Fruit fly (Drosophila melanogaster): ENCODE results near the gene CG15059.

CG15059 gene

dm6 chrX:18282381-18282813 is 23.1 kb upstream of the CG15059 start:
- no peak for TF ChIP-seq Hnf4 (GFP tag; optimal IDR thresholded peaks at IDR 0.05)
- no peak for TF ChIP-seq Rel (GFP tag; optimal IDR thresholded peaks at IDR 0.05)
- TF ChIP-seq Rel (tag; optimal IDR thresholded peaks at IDR 0.05): peak; percentile 100
- TF ChIP-seq fru (GFP tag; optimal IDR thresholded peaks at IDR 0.05): peak; percentile 3
- peak; percentile 89 for TF ChIP-seq h (GFP tag; optimal IDR thresholded peaks at IDR 0.05)
- TF ChIP-seq Jra (GFP tag; optimal IDR thresholded peaks at IDR 0.05): peak; percentile 94
- TF ChIP-seq Dif (GFP tag; optimal IDR thresholded peaks at IDR 0.05; ENCODE audit: partially characterized antibody): peak; percentile 30
- TF ChIP-seq brk (GFP tag; optimal IDR thresholded peaks at IDR 0.05): no peak

- no peak for TF ChIP-seq Abd-B (GFP tag; optimal IDR thresholded peaks at IDR 0.05)
- TF ChIP-seq Rel (GFP tag; optimal IDR thresholded peaks at IDR 0.05): no peak
- peak; percentile 91 for TF ChIP-seq Rel (tag; optimal IDR thresholded peaks at IDR 0.05)
- no peak for TF ChIP-seq ey (GFP tag; optimal IDR thresholded peaks at IDR 0.05)
- TF ChIP-seq Hnf4 (GFP tag; optimal IDR thresholded peaks at IDR 0.05): no peak
- no peak for TF ChIP-seq foxo (GFP tag; optimal IDR thresholded peaks at IDR 0.05)
- TF ChIP-seq rgr (GFP tag; optimal IDR thresholded peaks at IDR 0.05): no peak
- no peak for TF ChIP-seq OdsH (GFP tag; optimal IDR thresholded peaks at IDR 0.05)
- no peak for TF ChIP-seq CG9705 (GFP tag; optimal IDR thresholded peaks at IDR 0.05)
Measured at dm6 chrX:18278706-18279105, 19.4 kb upstream of the CG15059 start.

dm6 chrX:18276485-18277321 is 17.4 kb upstream of the CG15059 start, which contains the start of gene upd3:
Gene upd3, plus strand, starts transcription at chrX:18277233.
- TF ChIP-seq dl (GFP tag; optimal IDR thresholded peaks at IDR 0.05; ENCODE audit: insufficient read depth in 1 of 2, partially characterized antibody in 2 of 2): peak in 1 of 2 experiments; percentile 49
- peak; percentile 55 for TF ChIP-seq Dif (GFP tag; optimal IDR thresholded peaks at IDR 0.05; ENCODE audit: partially characterized antibody)
- no peak for TF ChIP-seq ey (GFP tag; optimal IDR thresholded peaks at IDR 0.05)

- no peak for TF ChIP-seq br (GFP tag; optimal IDR thresholded peaks at IDR 0.05)
- no peak for TF ChIP-seq Rel (GFP tag; optimal IDR thresholded peaks at IDR 0.05)
- TF ChIP-seq Rel (tag; optimal IDR thresholded peaks at IDR 0.05): peak; percentile 69
- no peak for TF ChIP-seq Dfd (GFP tag; optimal IDR thresholded peaks at IDR 0.05)
- no peak for TF ChIP-seq Jra (GFP tag; optimal IDR thresholded peaks at IDR 0.05)
- TF ChIP-seq CG32264 (GFP tag; optimal IDR thresholded peaks at IDR 0.05): no peak
Measured at dm6 chrX:18275902-18276301, 16.6 kb upstream of the CG15059 start.

dm6 chrX:18273180-18274016 is 14.1 kb upstream of the CG15059 start:
- peak; percentile 96 for TF ChIP-seq Dfd (GFP tag; optimal IDR thresholded peaks at IDR 0.05)
- peak; percentile 8 for TF ChIP-seq h (GFP tag; optimal IDR thresholded peaks at IDR 0.05)
- TF ChIP-seq brk (GFP tag; optimal IDR thresholded peaks at IDR 0.05): no peak
- no peak for TF ChIP-seq CG32264 (GFP tag; optimal IDR thresholded peaks at IDR 0.05)
- TF ChIP-seq Rel (GFP tag; optimal IDR thresholded peaks at IDR 0.05): no peak
- TF ChIP-seq Rel (tag; optimal IDR thresholded peaks at IDR 0.05): peak; percentile 61
- TF ChIP-seq foxo (GFP tag; optimal IDR thresholded peaks at IDR 0.05): peak in 1 of 2 experiments; percentile 59
- peak; percentile 72 for TF ChIP-seq Vsx2 (GFP tag; optimal IDR thresholded peaks at IDR 0.05; ENCODE audit: partially characterized antibody)
- peak; percentile 53 for TF ChIP-seq psq (GFP tag; optimal IDR thresholded peaks at IDR 0.05)
- no peak for TF ChIP-seq lola (GFP tag; optimal IDR thresholded peaks at IDR 0.05)
- peak; percentile 37 for TF ChIP-seq rgr (GFP tag; optimal IDR thresholded peaks at IDR 0.05)
- peak; percentile 78 for TF ChIP-seq Sp1 (GFP tag; optimal IDR thresholded peaks at IDR 0.05)
- no peak for TF ChIP-seq Hr83 (GFP tag; optimal IDR thresholded peaks at IDR 0.05; ENCODE audit: poor library complexity, severe bottlenecking)
- TF ChIP-seq Jra (GFP tag; optimal IDR thresholded peaks at IDR 0.05): no peak
- peak; percentile 22 for TF ChIP-seq fru (GFP tag; optimal IDR thresholded peaks at IDR 0.05)
- peak; percentile 58 for TF ChIP-seq dmrt93B (GFP tag; optimal IDR thresholded peaks at IDR 0.05)
- TF ChIP-seq OdsH (GFP tag; optimal IDR thresholded peaks at IDR 0.05): peak; percentile 38
- TF ChIP-seq CrebA (GFP tag; optimal IDR thresholded peaks at IDR 0.05; ENCODE audit: borderline replicate concordance): peak; percentile 14
- TF ChIP-seq CG9705 (GFP tag; optimal IDR thresholded peaks at IDR 0.05): peak; percentile 34
- TF ChIP-seq Hr78 (GFP tag; optimal IDR thresholded peaks at IDR 0.05): no peak
- TF ChIP-seq HLH106 (tag; optimal IDR thresholded peaks at IDR 0.05): peak; percentile 79

Data from whole organism, wandering third instar larva.